Fruit fly (Drosophila melanogaster) whole organism, prepupa: ENCODE results near the gene CG6712.

ENCODE experiments used
- CG32006 ChIP-seq: fragments of 200-800 bp; sonication (Bioruptor generic); optimal IDR thresholded peaks from 3 replicates; lab custom pipeline; 2017; ENCODE audit warnings: missing biosample characterization, mild to moderate bottlenecking, missing genetic modification characterization
- CG34406 ChIP-seq: fragments of 200-800 bp; sonication (Bioruptor generic); optimal IDR thresholded peaks from 3 replicates; lab custom pipeline; 2016; ENCODE audit warnings: missing biosample characterization, missing genetic modification characterization
- achi ChIP-seq: fragments of 200-800 bp; sonication (Bioruptor generic); optimal IDR thresholded peaks from 3 replicates; lab custom pipeline; 2016; ENCODE audit warnings: missing biosample characterization, missing genetic modification characterization

DNA sequence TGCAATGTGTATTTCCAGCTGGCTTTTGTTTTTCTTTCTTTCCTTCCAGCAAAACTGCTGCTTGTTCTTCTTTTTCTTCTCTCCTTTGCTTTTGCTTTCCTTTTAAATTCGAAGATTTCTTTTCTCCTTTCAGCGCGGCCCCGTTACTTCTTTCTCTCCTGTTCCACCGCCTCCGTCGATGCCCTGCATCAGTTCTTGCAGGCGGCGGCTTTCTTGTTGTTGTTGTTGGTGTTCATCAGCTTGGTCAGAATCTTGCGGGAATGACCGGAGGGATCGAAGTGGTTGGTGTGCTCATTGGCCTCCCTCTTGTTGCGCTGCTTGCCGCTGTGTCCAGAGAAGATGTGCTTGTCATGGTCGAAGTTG is 50.8 kb downstream of the CG6712 start:
- no peak for TF ChIP-seq CG34406 (GFP tag; lab: Kevin White, UChicago)
- no peak for TF ChIP-seq achi (GFP tag; lab: Kevin White, UChicago)
- no peak for TF ChIP-seq CG32006
